Worm (Caenorhabditis elegans): Measurements from ENCODE around the gene sra-2.
A peak's percentile ranks its signal among the peaks of the same experiment; 100 is the strongest.

Gene sra-2

ce11 chrII:9553179-9553578 lies 24.6 kb downstream of the sra-2 start, which contains the start of gene F35H8.1:
TSS of gene F35H8.1 (minus strand) at chrII:9553279.
- TF ChIP-seq unc-86 (tag; optimal IDR thresholded peaks at IDR 0.05) = no peak
- TF ChIP-seq dve-1 (tag; optimal IDR thresholded peaks at IDR 0.05) = no peak
- TF ChIP-seq hlh-13 (GFP tag; optimal IDR thresholded peaks at IDR 0.05) = no peak
- no peak for TF ChIP-seq fkh-10 (GFP tag; optimal IDR thresholded peaks at IDR 0.05)
- TF ChIP-seq gmeb-2 (tag; optimal IDR thresholded peaks at IDR 0.05) = no peak
- no peak for TF ChIP-seq ceh-2 (tag; optimal IDR thresholded peaks at IDR 0.05)

ce11 chrII:9554925-9555553 lies 26.5 kb downstream of the sra-2 start, which contains the start of gene F35H8.2:
TSS of gene F35H8.2 (plus strand) at chrII:9555503.
- no peak for TF ChIP-seq dmd-4 (tag; optimal IDR thresholded peaks at IDR 0.05; ENCODE audit: borderline replicate concordance)
- no peak for TF ChIP-seq ceh-18 (tag; optimal IDR thresholded peaks at IDR 0.05)
- no peak for TF ChIP-seq ets-4 (tag; optimal IDR thresholded peaks at IDR 0.05)
- no peak for TF ChIP-seq dve-1 (tag; optimal IDR thresholded peaks at IDR 0.05)
- no peak for TF ChIP-seq hlh-8 (tag; optimal IDR thresholded peaks at IDR 0.05)
- no peak for TF ChIP-seq ztf-16 (tag; optimal IDR thresholded peaks at IDR 0.05)
- TF ChIP-seq lin-11 (tag; optimal IDR thresholded peaks at IDR 0.05) = no peak
- TF ChIP-seq pqm-1 (tag; optimal IDR thresholded peaks at IDR 0.05) = no peak
- TF ChIP-seq ceh-34 (tag; optimal IDR thresholded peaks at IDR 0.05) = no peak
- TF ChIP-seq ceh-30 (tag; optimal IDR thresholded peaks at IDR 0.05) = no peak
- no peak for TF ChIP-seq sdc-2 (tag; optimal IDR thresholded peaks at IDR 0.05)

- no peak for TF ChIP-seq nhr-11 (tag; optimal IDR thresholded peaks at IDR 0.05)
- TF ChIP-seq ceh-24 (tag; optimal IDR thresholded peaks at IDR 0.05) = no peak
- no peak for TF ChIP-seq sox-4 (tag; optimal IDR thresholded peaks at IDR 0.05)
- TF ChIP-seq ceh-48 (tag; optimal IDR thresholded peaks at IDR 0.05) = no peak
- no peak for TF ChIP-seq sox-2 (GFP tag; IDR thresholded peaks at IDR 0.05)
- no peak for TF ChIP-seq gmeb-2 (tag; optimal IDR thresholded peaks at IDR 0.05)
- TF ChIP-seq lin-11 (tag; optimal IDR thresholded peaks at IDR 0.05) = no peak
- TF ChIP-seq fkh-10 (GFP tag; optimal IDR thresholded peaks at IDR 0.05) = no peak
- TF ChIP-seq elt-2 (tag; optimal IDR thresholded peaks at IDR 0.05) = no peak
- no peak for TF ChIP-seq K09A11.1 (tag; optimal IDR thresholded peaks at IDR 0.05; ENCODE audit: insufficient read depth)
- no peak for TF ChIP-seq madf-2 (tag; optimal IDR thresholded peaks at IDR 0.05)
- TF ChIP-seq odd-2 (tag; optimal IDR thresholded peaks at IDR 0.05) = no peak
Observed at ce11 chrII:9556582-9556981, 28.0 kb downstream of the sra-2 start.

- TF ChIP-seq ceh-14 (tag; optimal IDR thresholded peaks at IDR 0.05) (no peak), hlh-30 (tag; optimal IDR thresholded peaks at IDR 0.05; ENCODE audit: insufficient read depth) (no peak), K02D7.2 (tag; optimal IDR thresholded peaks at IDR 0.05) (no peak), unc-3 (GFP tag; conservative IDR thresholded peaks at IDR 0.05) (no peak), unc-3 (tag; optimal IDR thresholded peaks at IDR 0.05) (no peak), unc-42 (tag; optimal IDR thresholded peaks at IDR 0.05) (peak; percentile 47)
Observed at ce11 chrII:9557437-9558150, 29.0 kb downstream of the sra-2 start, which contains the start of gene zfp-2. TSS of gene zfp-2 (plus strand) at chrII:9557650.

- TF ChIP-seq unc-55 (GFP tag; optimal IDR thresholded peaks at IDR 0.05) (no peak), che-1 (tag; optimal IDR thresholded peaks at IDR 0.05) (no peak), ceh-30 (tag; optimal IDR thresholded peaks at IDR 0.05) (no peak), lin-11 (tag; optimal IDR thresholded peaks at IDR 0.05) (no peak), odd-2 (tag; optimal IDR thresholded peaks at IDR 0.05) (no peak), ceh-24 (tag; optimal IDR thresholded peaks at IDR 0.05) (no peak), npax-4 (tag; optimal IDR thresholded peaks at IDR 0.05) (no peak), F13H6.1 (tag; optimal IDR thresholded peaks at IDR 0.05) (no peak), pat-9 (tag; optimal IDR thresholded peaks at IDR 0.05) (no peak)
Observed at ce11 chrII:9558906-9559305, 30.3 kb downstream of the sra-2 start.

Data from whole organism, late embryonic.